Fruit fly (Drosophila melanogaster): Measurements from ENCODE around the gene CG1607.

Gene CG1607

DNA sequence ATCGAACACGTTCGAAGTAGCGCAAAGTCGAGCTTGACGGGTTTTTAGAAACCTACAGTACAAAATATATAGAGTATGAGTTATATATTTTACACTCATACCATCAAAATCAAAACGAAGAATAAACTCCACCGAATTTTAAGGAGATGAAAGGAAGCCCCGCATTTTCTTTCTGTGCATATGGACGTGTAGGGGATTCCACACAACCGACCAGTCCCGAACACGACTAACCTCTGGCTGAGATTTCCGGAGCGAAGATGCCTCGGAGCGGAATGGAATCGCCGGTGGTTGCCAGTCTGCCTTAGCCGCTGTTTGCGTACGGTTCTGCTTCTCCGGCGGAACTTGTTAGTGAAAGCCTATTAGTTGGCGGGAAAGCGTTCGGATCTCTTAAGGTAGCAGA lies 2.2 kb downstream of the CG1607 start:
- no peak for TF ChIP-seq psq (optimal IDR thresholded peaks at IDR 0.05)
- TF ChIP-seq usp (GFP tag; optimal IDR thresholded peaks at IDR 0.05): no peak
- no peak for TF ChIP-seq pan (optimal IDR thresholded peaks at IDR 0.05)
- no peak for TF ChIP-seq Dll (optimal IDR thresholded peaks at IDR 0.05)

DNA sequence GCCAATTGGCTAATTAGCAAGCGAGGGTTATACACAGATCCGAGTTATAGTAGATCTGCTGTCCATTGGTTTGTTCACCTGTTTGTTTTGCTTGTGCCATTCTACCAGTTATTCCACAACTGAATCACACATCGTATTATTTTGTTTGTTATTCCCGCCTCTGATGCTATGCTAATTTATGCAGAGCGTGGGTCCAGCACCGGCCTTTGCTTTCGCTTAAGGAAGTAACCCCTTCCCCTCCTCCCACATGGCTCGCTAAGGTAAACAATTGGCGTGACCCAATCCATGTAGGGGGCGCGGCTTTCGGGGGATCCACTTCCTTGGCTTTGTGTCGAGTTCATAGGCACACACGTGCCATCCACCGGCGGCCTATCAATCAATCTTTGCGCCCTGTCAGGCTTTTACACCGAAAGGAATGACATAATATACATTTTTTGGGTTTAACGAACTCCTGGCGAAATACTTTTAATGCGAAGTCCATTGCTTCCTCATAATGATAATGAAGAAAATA lies 4.0 kb downstream of the CG1607 start:
- TF ChIP-seq psq (optimal IDR thresholded peaks at IDR 0.05) (no peak), pan (optimal IDR thresholded peaks at IDR 0.05) (no peak), Dll (optimal IDR thresholded peaks at IDR 0.05) (no peak), EcR (GFP tag; optimal IDR thresholded peaks at IDR 0.05) (no peak)

DNA sequence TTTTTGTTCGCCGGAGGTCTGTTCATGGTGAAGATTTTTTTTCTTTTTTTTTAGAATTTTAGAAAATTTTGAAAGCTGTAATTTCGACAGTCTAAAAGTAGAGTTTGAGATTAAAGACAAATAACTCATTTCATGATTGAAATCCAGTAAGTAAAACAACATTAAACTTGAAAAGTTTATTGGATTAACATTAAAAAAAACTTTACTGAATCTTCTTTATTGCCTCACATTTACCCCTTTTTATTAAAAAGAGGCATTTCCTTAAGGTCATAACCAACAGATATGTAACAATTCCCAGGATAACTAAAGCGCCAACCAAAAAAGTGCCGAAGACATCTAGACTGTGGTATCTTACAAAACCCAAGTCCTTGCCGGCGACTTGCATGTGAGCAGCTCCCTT lies 11.5 kb downstream of the CG1607 start, which contains the start of gene CG31204:
Gene CG31204, minus strand, starts transcription at position 101 of the 400 bp plus-strand sequence.
- TF ChIP-seq pan (optimal IDR thresholded peaks at IDR 0.05) (no peak), CG8478 (optimal IDR thresholded peaks at IDR 0.05) (no peak), Dll (optimal IDR thresholded peaks at IDR 0.05) (no peak), psq (optimal IDR thresholded peaks at IDR 0.05) (no peak)

DNA sequence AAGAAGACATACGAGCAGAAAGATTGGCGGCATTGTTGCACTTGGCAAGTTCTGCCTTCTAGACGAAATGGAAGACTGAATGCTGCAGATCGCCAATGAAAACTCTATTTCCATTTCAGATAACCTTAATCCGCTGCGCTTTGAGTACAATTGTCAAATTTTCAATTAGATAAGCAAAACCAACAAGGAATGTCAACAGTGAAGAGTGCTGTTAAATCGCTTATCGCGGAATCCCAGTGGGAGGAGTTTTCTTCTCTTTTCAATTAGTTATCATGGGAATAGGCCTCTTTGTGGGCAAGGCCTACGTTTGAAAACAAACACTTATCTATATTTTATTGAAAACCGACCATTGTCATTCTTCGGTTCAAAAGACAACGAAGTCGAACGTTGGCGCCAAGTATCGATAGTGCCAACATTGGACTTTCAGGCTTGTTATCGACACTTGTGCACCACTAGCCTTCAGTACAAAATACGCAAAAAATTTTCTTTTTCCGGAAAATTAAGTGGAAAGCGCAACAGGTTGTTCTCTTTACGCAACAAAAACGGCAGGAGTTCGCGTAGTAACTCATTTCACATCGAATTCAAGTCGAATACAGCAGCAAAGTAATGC lies 13.4 kb downstream of the CG1607 start, which contains the start of the genes Ugt35D1 and Gcn2:
Gene Ugt35D1, minus strand, starts transcription at position 83 of the 610 bp plus-strand sequence.
Gene Gcn2, plus strand, starts transcription at position 439 of the 610 bp plus-strand sequence.
- no peak for TF ChIP-seq psq (optimal IDR thresholded peaks at IDR 0.05)
- TF ChIP-seq EcR (GFP tag; optimal IDR thresholded peaks at IDR 0.05): no peak
- TF ChIP-seq CG8478 (optimal IDR thresholded peaks at IDR 0.05): no peak
- no peak for TF ChIP-seq Dll (optimal IDR thresholded peaks at IDR 0.05)
- no peak for TF ChIP-seq usp (GFP tag; optimal IDR thresholded peaks at IDR 0.05)
- no peak for TF ChIP-seq pan (optimal IDR thresholded peaks at IDR 0.05)

DNA sequence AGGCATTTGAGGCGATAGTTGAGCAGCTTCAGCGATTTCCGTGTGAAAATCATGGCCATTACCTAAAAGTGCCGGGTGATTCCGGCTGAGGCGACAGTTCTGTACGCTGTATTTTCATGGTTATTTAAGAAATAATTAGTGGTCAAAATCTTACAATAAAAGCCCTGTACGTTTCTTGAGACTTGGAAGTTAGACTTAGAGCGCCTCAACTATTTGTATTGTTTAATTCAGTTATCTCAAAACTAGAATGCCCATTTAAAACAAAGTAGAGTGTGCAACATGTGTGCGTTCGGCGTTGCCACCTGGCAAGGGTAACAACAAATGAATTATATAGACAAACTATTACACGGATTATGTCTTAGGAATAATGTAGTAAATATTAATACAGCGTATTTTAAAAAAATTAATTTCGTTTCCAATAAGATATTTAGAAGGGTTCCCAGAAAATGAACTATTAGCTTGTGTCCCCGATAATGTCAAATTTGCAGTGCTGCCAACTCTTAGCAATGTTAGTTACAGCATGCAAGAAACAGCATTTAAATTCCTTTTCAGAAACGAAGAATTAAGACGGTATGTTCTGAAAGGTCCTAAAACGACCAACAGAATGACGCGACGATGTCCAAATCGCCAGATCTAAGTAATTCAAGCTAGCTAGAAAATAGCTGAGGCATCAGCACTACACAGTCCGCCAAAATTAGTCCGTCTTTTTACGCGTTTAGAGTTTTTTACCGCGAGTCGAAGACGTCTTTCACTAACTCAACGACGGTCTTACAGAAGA lies 22.8 kb downstream of the CG1607 start, which contains the start of gene Gprk2:
Gene Gprk2, plus strand, starts transcription at position 747 of the 778 bp plus-strand sequence.
- TF ChIP-seq Dll (optimal IDR thresholded peaks at IDR 0.05): no peak
- no peak for TF ChIP-seq pan (optimal IDR thresholded peaks at IDR 0.05)
- no peak for TF ChIP-seq usp (GFP tag; optimal IDR thresholded peaks at IDR 0.05)
- TF ChIP-seq CG8478 (optimal IDR thresholded peaks at IDR 0.05): no peak
- no peak for TF ChIP-seq psq (optimal IDR thresholded peaks at IDR 0.05)
- TF ChIP-seq EcR (GFP tag; optimal IDR thresholded peaks at IDR 0.05): no peak

DNA sequence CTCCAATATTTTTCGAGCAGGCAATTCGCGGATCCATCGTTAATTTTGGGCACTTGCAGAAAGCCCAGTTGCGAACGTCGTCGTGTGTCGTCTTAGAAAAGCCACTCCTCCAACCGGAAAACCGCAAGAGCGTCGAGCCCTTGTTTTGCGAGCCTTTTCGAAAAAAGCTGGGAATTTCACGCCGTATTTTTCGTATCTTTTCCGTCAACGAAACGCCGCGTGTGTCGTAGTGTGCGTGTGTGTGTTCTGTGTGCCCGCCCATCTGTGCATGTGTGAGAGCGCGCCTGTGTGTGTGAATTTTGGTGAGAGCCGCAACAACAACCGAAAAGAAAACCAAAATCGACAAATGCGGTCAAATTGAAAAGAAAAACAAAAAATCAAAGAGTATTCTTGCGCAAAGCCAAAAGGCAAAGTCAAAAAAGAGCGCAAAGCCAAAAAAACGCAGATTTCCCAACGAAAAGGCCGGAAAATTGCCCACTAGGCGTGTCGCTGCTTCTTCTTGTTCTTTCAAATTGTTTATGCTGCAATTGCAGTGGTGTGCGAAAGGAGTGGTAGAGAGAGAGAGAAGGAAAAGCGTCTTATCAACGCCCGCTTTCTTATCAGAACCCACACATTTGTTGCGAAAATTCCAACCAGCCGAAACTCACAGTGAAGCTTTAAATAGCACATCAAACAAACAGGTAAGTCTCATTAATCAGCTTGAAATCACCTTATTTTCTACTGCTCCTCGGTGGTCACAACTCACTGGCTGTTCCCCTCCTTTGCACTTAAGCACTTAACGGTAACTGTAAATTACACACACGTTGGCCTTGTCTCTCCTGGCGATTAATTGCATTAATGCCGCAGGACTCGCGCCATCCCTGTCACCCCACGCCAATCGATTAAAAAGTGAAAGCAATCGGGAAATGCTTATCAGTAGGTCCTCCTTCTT lies 23.6 kb downstream of the CG1607 start, which contains the start of gene PNPase:
Gene PNPase, minus strand, starts transcription at position 176 of the 931 bp plus-strand sequence.
- TF ChIP-seq EcR (GFP tag; optimal IDR thresholded peaks at IDR 0.05): no peak
- TF ChIP-seq CG8478 (optimal IDR thresholded peaks at IDR 0.05): peak; percentile 12

DNA sequence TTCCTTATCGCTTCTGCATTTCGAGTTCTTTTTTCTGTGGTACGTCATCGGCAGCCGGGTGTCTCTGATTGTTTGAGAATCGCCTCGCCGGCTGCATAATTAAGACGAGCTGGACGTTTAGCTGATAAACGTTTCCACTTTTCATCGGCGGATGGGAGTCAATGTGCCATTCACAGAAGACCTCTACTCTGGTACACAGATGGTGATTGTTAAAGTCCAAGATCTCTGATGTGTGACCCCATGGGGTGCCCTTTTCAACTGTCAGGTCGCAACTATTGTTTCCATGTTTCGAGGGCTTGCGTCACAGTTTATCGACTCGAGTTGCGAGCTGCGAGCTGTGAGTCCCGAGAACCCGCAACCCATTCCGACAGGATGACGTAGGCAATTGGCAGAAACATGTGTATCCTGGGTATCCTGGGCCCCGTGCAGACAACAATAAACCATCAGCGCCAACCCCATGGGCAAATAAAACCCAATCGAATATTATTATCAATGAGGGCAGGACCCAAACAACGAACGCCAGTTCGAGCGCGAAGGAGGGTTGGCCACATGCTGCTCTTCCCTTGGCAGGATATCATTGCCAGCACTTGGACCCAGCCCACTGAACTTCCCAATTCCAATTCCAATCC lies 25.2 kb downstream of the CG1607 start:
- TF ChIP-seq Dll (optimal IDR thresholded peaks at IDR 0.05) (no peak), pan (optimal IDR thresholded peaks at IDR 0.05) (no peak), EcR (GFP tag; optimal IDR thresholded peaks at IDR 0.05) (no peak), usp (GFP tag; optimal IDR thresholded peaks at IDR 0.05) (no peak), psq (optimal IDR thresholded peaks at IDR 0.05) (no peak), CG8478 (optimal IDR thresholded peaks at IDR 0.05) (no peak)

DNA sequence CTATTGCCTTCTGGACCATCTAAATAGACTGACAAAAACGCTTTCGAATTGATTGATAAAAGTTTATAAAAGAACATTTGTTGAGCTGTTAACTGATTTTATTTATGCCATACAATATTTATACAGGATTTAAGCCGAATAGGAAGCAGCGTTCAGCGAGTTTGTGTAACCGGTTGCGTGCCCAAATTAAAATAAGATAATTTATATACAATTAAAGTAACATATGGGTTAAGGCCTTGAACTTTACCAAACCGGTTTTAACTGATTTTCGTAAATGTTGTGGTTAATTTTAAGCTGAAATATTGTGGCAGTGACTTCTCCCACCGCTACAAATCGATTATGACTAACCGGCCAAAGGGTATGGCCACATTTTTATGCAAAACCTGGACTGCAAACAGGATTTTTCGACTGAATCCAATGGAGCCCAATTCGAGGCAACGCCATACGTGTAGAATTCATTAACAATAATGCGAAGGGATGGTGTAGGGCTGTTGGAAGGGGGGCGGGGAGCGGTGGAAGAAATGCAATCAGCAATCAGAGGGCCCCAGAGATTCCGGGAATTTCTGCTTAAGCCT lies 27.8 kb downstream of the CG1607 start:
- TF ChIP-seq EcR (GFP tag; optimal IDR thresholded peaks at IDR 0.05) (no peak), usp (GFP tag; optimal IDR thresholded peaks at IDR 0.05) (no peak), pan (optimal IDR thresholded peaks at IDR 0.05) (peak; percentile 76), psq (optimal IDR thresholded peaks at IDR 0.05) (no peak), Dll (optimal IDR thresholded peaks at IDR 0.05) (no peak)

DNA sequence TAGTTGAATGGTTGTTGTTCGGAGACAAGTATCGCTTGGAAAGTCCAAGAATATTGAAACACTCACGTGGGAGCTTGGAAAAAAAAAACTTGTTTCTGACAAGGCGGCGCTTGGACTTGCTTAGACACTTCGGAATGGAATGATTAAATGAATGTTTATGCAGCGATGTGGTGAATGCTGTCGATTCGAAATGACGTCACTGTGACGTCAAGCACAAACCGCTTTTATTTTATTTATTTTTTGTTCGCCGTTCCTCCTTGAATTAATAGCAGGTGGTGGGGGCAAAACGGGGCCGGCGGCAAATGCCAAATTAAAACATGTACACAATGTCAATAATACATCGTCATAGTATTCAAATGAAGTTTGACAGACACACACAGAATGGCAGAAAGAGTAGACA lies 37.6 kb downstream of the CG1607 start:
- TF ChIP-seq psq (optimal IDR thresholded peaks at IDR 0.05) (no peak), CG8478 (optimal IDR thresholded peaks at IDR 0.05) (no peak), usp (GFP tag; optimal IDR thresholded peaks at IDR 0.05) (no peak), pan (optimal IDR thresholded peaks at IDR 0.05) (no peak), EcR (GFP tag; optimal IDR thresholded peaks at IDR 0.05) (no peak), Dll (optimal IDR thresholded peaks at IDR 0.05) (no peak)

DNA sequence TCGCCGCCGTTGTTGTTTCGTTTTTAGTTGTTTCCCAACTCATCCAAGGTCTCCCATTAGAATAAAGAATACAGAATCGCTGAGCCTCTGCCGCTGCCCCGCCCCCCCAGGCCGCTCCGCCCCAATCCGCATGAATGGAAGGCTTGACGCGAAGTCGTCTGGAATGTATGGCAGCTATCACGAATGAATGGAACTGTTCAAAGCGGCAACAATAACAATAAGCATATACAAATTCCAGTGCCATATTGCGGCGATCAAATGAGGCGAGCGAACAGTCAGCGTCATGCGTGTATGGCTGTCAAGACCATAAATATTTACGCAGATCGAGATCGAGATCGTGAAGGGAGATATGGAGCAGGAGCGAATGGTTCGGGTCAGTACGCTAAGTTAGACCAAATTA lies 38.8 kb downstream of the CG1607 start:
- TF ChIP-seq Dll (optimal IDR thresholded peaks at IDR 0.05): no peak
- TF ChIP-seq EcR (GFP tag; optimal IDR thresholded peaks at IDR 0.05): no peak
- no peak for TF ChIP-seq psq (optimal IDR thresholded peaks at IDR 0.05)
- no peak for TF ChIP-seq usp (GFP tag; optimal IDR thresholded peaks at IDR 0.05)
- no peak for TF ChIP-seq pan (optimal IDR thresholded peaks at IDR 0.05)
- TF ChIP-seq CG8478 (optimal IDR thresholded peaks at IDR 0.05): no peak

DNA sequence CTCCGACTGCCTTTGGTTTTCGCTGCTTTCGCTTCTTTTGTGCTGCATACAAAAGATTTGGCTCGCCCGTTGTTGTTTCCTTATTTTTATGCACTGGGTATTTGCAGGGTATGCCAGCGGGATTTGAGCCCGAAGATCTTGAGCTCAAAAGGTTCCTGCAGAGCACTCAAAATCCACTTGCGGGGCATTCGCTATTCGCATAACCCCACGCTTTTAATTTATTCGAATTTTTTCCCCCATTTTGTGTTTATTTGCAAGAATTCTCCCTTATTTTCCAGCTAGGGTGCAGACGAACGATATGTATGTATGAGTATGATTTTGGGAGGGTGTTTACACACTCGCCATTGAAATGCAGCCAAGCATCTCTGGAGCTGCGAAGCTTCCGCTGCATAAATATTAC lies 40.1 kb downstream of the CG1607 start:
- TF ChIP-seq pan (optimal IDR thresholded peaks at IDR 0.05) (peak; percentile 37), CG8478 (optimal IDR thresholded peaks at IDR 0.05) (no peak), Dll (optimal IDR thresholded peaks at IDR 0.05) (no peak), EcR (GFP tag; optimal IDR thresholded peaks at IDR 0.05) (no peak)

Measured in whole organism.